Fruit fly (Drosophila melanogaster) Kc167 (cell line): ENCODE results near the gene Hat1.

Source experiments
- Myc ChIP-seq: fragments of >200 bp; optimal IDR thresholded peaks from 2 replicates; lab custom pipeline; 2017; ENCODE audit warnings: missing external identifiers
- Sin3A ChIP-seq: fragments of >200 bp; optimal IDR thresholded peaks from 2 replicates; lab custom pipeline; 2018; ENCODE audit warnings: missing external identifiers
- h ChIP-seq: fragments of >200 bp; optimal IDR thresholded peaks from 3 replicates; lab custom pipeline; 2018; ENCODE audit warnings: missing external identifiers
- insv ChIP-seq: fragments of >200 bp; optimal IDR thresholded peaks from 3 replicates; lab custom pipeline; 2018; ENCODE audit warnings: missing external identifiers
- psq ChIP-seq: fragments of >200 bp; optimal IDR thresholded peaks from 2 replicates; lab custom pipeline; 2017; ENCODE audit warnings: missing external identifiers
- ttk ChIP-seq: sonication (Bioruptor generic); optimal IDR thresholded peaks from 2 replicates; lab custom pipeline; 2017; ENCODE audit warnings: missing external identifiers

Hat1 gene

dm6 chr3R:5758624-5759209 lies 30.5 kb downstream of the Hat1 start, which contains the start of gene Sec8:
Sec8 (minus strand) TSS chr3R:5758997.
- no peak for TF ChIP-seq Sin3A
- no peak for TF ChIP-seq Myc (lab: Kevin White, UChicago)
- TF ChIP-seq insv (lab: Kevin White, UChicago) = no peak
- no peak for TF ChIP-seq ttk (lab: Kevin White, UChicago)
- no peak for TF ChIP-seq psq (lab: Kevin White, UChicago)
- TF ChIP-seq h (lab: Kevin White, UChicago) = no peak

- TF ChIP-seq ttk (lab: Kevin White, UChicago) (no peak), insv (lab: Kevin White, UChicago) (no peak), Myc (lab: Kevin White, UChicago) (no peak), Sin3A (no peak), psq (lab: Kevin White, UChicago) (no peak), h (lab: Kevin White, UChicago) (no peak)
Measured at dm6 chr3R:5754594-5754993, 34.6 kb downstream of the Hat1 start, which contains the start of gene Dcps. Dcps (minus strand) TSS chr3R:5754774.

dm6 chr3R:5746646-5747045 lies 42.5 kb downstream of the Hat1 start:
- TF ChIP-seq psq (lab: Kevin White, UChicago) = no peak
- TF ChIP-seq insv (lab: Kevin White, UChicago) = no peak
- no peak for TF ChIP-seq h (lab: Kevin White, UChicago)
- no peak for TF ChIP-seq ttk (lab: Kevin White, UChicago)
- no peak for TF ChIP-seq Myc (lab: Kevin White, UChicago)

- TF ChIP-seq psq (lab: Kevin White, UChicago) = no peak
- TF ChIP-seq h (lab: Kevin White, UChicago) = no peak
- TF ChIP-seq Myc (lab: Kevin White, UChicago) = no peak
- no peak for TF ChIP-seq Sin3A
- no peak for TF ChIP-seq insv (lab: Kevin White, UChicago)
- TF ChIP-seq ttk (lab: Kevin White, UChicago) = no peak
Measured at dm6 chr3R:5742278-5743196, 46.6 kb downstream of the Hat1 start, which contains the start of the genes Sym and Madm. Sym (minus strand) TSS chr3R:5742476. Madm (plus strand) TSS chr3R:5742510.
